Fruit fly (Drosophila melanogaster) whole organism, wandering third instar larva: ENCODE results near the gene CG10035.

Source experiments
- Abd-B ChIP-seq: fragments of >200 bp; optimal IDR thresholded peaks from 2 replicates; lab custom pipeline; 2017; ENCODE audit warnings: missing biosample characterization, missing genetic modification characterization
- Myc ChIP-seq: fragments of >200 bp; optimal IDR thresholded peaks from 2 replicates; lab custom pipeline; 2017
- OdsH ChIP-seq: fragments of 200-800 bp; sonication (Bioruptor generic); optimal IDR thresholded peaks from 2 replicates; lab custom pipeline; 2016; ENCODE audit warnings: missing biosample characterization, mild to moderate bottlenecking, missing genetic modification characterization
- Rel ChIP-seq, 2 experiments: fragments of 200-800 bp; sonication (Bioruptor generic) in 1 of 2; optimal IDR thresholded peaks; 2 replicates in 1 of 2; 3 replicates in 1 of 2; lab custom pipeline; 2016 to 2019; ENCODE audit warnings: mild to moderate bottlenecking in 2 of 2, missing biosample characterization in 2 of 2, missing genetic modification characterization in 2 of 2, moderate library complexity in 1 of 2
- br ChIP-seq: fragments of 200-800 bp; sonication (Bioruptor generic); optimal IDR thresholded peaks from 2 replicates; lab custom pipeline; 2016; ENCODE audit warnings: missing biosample characterization, missing genetic modification characterization
- fru ChIP-seq: fragments of 200-800 bp; sonication (Bioruptor generic); optimal IDR thresholded peaks from 3 replicates; lab custom pipeline; 2016; ENCODE audit warnings: missing biosample characterization, mild to moderate bottlenecking, missing genetic modification characterization
- h ChIP-seq: fragments of 200-800 bp; sonication (Bioruptor generic); optimal IDR thresholded peaks from 3 replicates; lab custom pipeline; 2016; ENCODE audit warnings: missing biosample characterization, mild to moderate bottlenecking, missing genetic modification characterization
- jim ChIP-seq: fragments of 175-275, 200-325 bp; sonication (Bioruptor generic); optimal IDR thresholded peaks from 2 replicates; lab custom pipeline; 2016; ENCODE audit warnings: missing biosample characterization, mild to moderate bottlenecking, missing genetic modification characterization
- pan ChIP-seq: fragments of >200 bp; optimal IDR thresholded peaks from 2 replicates; lab custom pipeline; 2017
- psq ChIP-seq: fragments of 200-800 bp; sonication (Bioruptor generic); optimal IDR thresholded peaks from 3 replicates; lab custom pipeline; 2017; ENCODE audit warnings: missing biosample characterization, mild to moderate bottlenecking, missing genetic modification characterization, moderate library complexity
- sv ChIP-seq: fragments of 200-800 bp; sonication (Bioruptor generic); optimal IDR thresholded peaks from 3 replicates; lab custom pipeline; 2016; ENCODE audit warnings: missing biosample characterization, missing genetic modification characterization
- tai ChIP-seq: sonication (Bioruptor generic); optimal IDR thresholded peaks from 2 replicates; lab custom pipeline; 2016; ENCODE audit warnings: missing biosample characterization, missing genetic modification characterization
- usp ChIP-seq: fragments of >200 bp; optimal IDR thresholded peaks from 2 replicates; lab custom pipeline; 2017; ENCODE audit warnings: missing biosample characterization, missing genetic modification characterization

DNA sequence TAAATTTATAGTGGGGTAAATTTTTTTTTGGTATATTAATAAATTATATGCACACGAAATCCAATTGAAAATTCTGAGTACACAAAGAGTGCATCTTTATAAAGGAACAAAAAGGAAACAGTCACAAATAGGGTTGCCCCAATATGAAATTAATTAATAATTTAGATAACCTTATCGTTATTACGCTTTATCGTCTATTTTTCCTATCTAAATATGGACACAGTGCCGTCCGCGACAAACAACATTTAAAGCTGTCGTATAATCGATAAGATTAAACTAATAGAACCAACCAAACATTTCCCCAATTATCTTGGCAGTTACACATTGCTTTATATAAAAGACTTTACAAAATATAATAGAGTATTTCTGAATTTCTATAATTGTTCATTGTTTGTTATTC is 15.6 kb upstream of the CG10035 start:
- TF ChIP-seq Abd-B (no peak), OdsH (no peak), fru (GFP tag; lab: Kevin White, UChicago) (no peak), sv (GFP tag; lab: Kevin White, UChicago) (no peak), jim (GFP tag; lab: Kevin White, UChicago) (no peak), tai (GFP tag; lab: Kevin White, UChicago) (no peak), Myc (lab: Kevin White, UChicago) (no peak), usp (GFP tag; lab: Kevin White, UChicago) (no peak), h (GFP tag; lab: Kevin White, UChicago) (peak; percentile 24), pan (lab: Kevin White, UChicago) (no peak), psq (GFP tag; lab: Kevin White, UChicago) (no peak), Rel (GFP tag; optimal IDR thresholded peaks at IDR 0.05; lab: Kevin White, UChicago) (no peak), Rel (tag; optimal IDR thresholded peaks at IDR 0.05; lab: Kevin White, UChicago) (no peak), br (GFP tag; lab: Kevin White, UChicago) (no peak)
